Fruit fly (Drosophila melanogaster) whole organism, embryonic: ENCODE data around the gene Nak.
A peak's percentile ranks its signal among the peaks of the same experiment; 100 is the strongest.

Experiments used
- CG10209 ChIP-seq: fragments of 200-800 bp; sonication (Bioruptor generic); optimal IDR thresholded peaks from 3 replicates; lab custom pipeline; 2017; ENCODE audit warnings: missing biosample characterization, mild to moderate bottlenecking, missing genetic modification characterization, missing genetic modification reagents
- CG10321 ChIP-seq: fragments of 200-800 bp; sonication (Bioruptor generic); IDR thresholded peaks from 2 replicates; pipeline ENCODE4 v1.3.6; 2022; ENCODE audit warnings: missing biosample characterization, missing genetic modification characterization
- CG11398 ChIP-seq: fragments of 200-800 bp; sonication (Bioruptor generic); optimal IDR thresholded peaks from 2 replicates; lab custom pipeline; 2016; ENCODE audit warnings: missing biosample characterization, missing genetic modification characterization
- CG11504 ChIP-seq: fragments of 200-800 bp; sonication (Bioruptor generic); optimal IDR thresholded peaks from 3 replicates; lab custom pipeline; 2019; ENCODE audit warnings: missing biosample characterization, mild to moderate bottlenecking, missing genetic modification characterization, moderate library complexity
- CG11695 ChIP-seq: fragments of 200-800 bp; sonication (Bioruptor generic); IDR thresholded peaks from 3 replicates; pipeline ENCODE4 v1.3.6; 2022; ENCODE audit warnings: missing biosample characterization, missing genetic modification characterization
- CG12391 ChIP-seq: fragments of 200-800 bp; sonication (Bioruptor generic); optimal IDR thresholded peaks from 3 replicates; lab custom pipeline; 2018; ENCODE audit warnings: missing biosample characterization, mild to moderate bottlenecking, missing genetic modification characterization, moderate library complexity
- CG12769 ChIP-seq: fragments of 200-800 bp; sonication (Bioruptor generic); optimal IDR thresholded peaks from 2 replicates; lab custom pipeline; 2019; ENCODE audit warnings: missing biosample characterization, mild to moderate bottlenecking, missing genetic modification characterization, moderate library complexity
- CG13296 ChIP-seq: fragments of 200-800 bp; sonication (Bioruptor generic); optimal IDR thresholded peaks from 3 replicates; lab custom pipeline; 2018; ENCODE audit warnings: missing biosample characterization, mild to moderate bottlenecking, missing genetic modification characterization
- CG14441 ChIP-seq: fragments of 200-800 bp; sonication (Bioruptor generic); IDR thresholded peaks from 2 replicates; pipeline ENCODE4 v1.3.6; 2022; ENCODE audit warnings: missing biosample characterization, missing genetic modification characterization
- CG15269 ChIP-seq: fragments of 200-800 bp; sonication (Bioruptor generic); optimal IDR thresholded peaks from 2 replicates; lab custom pipeline; 2018; ENCODE audit warnings: missing biosample characterization, mild to moderate bottlenecking, missing genetic modification characterization, moderate library complexity
- CG15696 ChIP-seq: fragments of 200-800 bp; sonication (Bioruptor generic); optimal IDR thresholded peaks from 2 replicates; lab custom pipeline; 2019; ENCODE audit warnings: missing biosample characterization, mild to moderate bottlenecking, missing genetic modification characterization, moderate library complexity
- CG1603 ChIP-seq: fragments of 200-800 bp; sonication (Bioruptor generic); optimal IDR thresholded peaks from 2 replicates; lab custom pipeline; 2019; ENCODE audit warnings: missing biosample characterization, mild to moderate bottlenecking, missing genetic modification characterization, moderate library complexity
- CG16815 ChIP-seq: fragments of 200-800 bp; sonication (Bioruptor generic); optimal IDR thresholded peaks from 3 replicates; lab custom pipeline; 2017; ENCODE audit warnings: missing biosample characterization, mild to moderate bottlenecking, missing genetic modification characterization
- CG2120 ChIP-seq: fragments of 200-800 bp; sonication (Bioruptor generic); optimal IDR thresholded peaks from 3 replicates; lab custom pipeline; 2016; ENCODE audit warnings: missing biosample characterization, missing genetic modification characterization
- CG30403 ChIP-seq: fragments of 200-800 bp; sonication (Bioruptor generic); optimal IDR thresholded peaks from 3 replicates; lab custom pipeline; 2016; ENCODE audit warnings: missing biosample characterization, missing genetic modification characterization
- CG3065 ChIP-seq: fragments of 200-800 bp; sonication (Bioruptor generic); optimal IDR thresholded peaks from 2 replicates; lab custom pipeline; 2016; ENCODE audit warnings: missing biosample characterization, missing genetic modification characterization
- CG31365 ChIP-seq: fragments of 200-800 bp; sonication (Bioruptor generic); optimal IDR thresholded peaks from 2 replicates; lab custom pipeline; 2018; ENCODE audit warnings: missing biosample characterization, mild to moderate bottlenecking, missing genetic modification characterization
- CG32532 ChIP-seq: fragments of 200-800 bp; sonication (Bioruptor generic); IDR thresholded peaks from 2 replicates; pipeline ENCODE4 v1.3.6; 2022; ENCODE audit warnings: missing biosample characterization, missing genetic modification characterization
- CG34422 ChIP-seq: fragments of 200-800 bp; sonication (Bioruptor generic); IDR thresholded peaks from 3 replicates; pipeline ENCODE4 v1.3.6; 2022; ENCODE audit warnings: missing biosample characterization, missing genetic modification characterization
- CG4424 ChIP-seq: fragments of 200-800 bp; sonication (Bioruptor generic); optimal IDR thresholded peaks from 3 replicates; lab custom pipeline; 2016; ENCODE audit warnings: missing biosample characterization, missing genetic modification characterization
- CG4730 ChIP-seq: fragments of 200-800 bp; sonication (Bioruptor generic); IDR thresholded peaks from 2 replicates; pipeline ENCODE4 v1.3.6; 2022; ENCODE audit warnings: missing biosample characterization, missing genetic modification characterization
- CG8924 ChIP-seq: fragments of 200-800 bp; optimal IDR thresholded peaks from 3 replicates; lab custom pipeline; 2019; ENCODE audit warnings: missing biosample characterization, mild to moderate bottlenecking, missing genetic modification characterization, moderate library complexity
- CG8944 ChIP-seq: fragments of 200-800 bp; sonication (Bioruptor generic); optimal IDR thresholded peaks from 3 replicates; lab custom pipeline; 2016; ENCODE audit warnings: missing biosample characterization, missing genetic modification characterization
- CkIIα-i1 ChIP-seq: fragments of 200-800 bp; sonication (Bioruptor generic); IDR thresholded peaks from 2 replicates; pipeline ENCODE4 v1.3.6; 2022; ENCODE audit warnings: missing biosample characterization, missing genetic modification characterization
- CoRest ChIP-seq: fragments of 200-800 bp; sonication (Bioruptor generic); optimal IDR thresholded peaks from 3 replicates; lab custom pipeline; 2018; ENCODE audit warnings: missing biosample characterization, mild to moderate bottlenecking, missing genetic modification characterization, moderate library complexity
- CrebB ChIP-seq: fragments of 200-800 bp; sonication (Bioruptor generic); optimal IDR thresholded peaks from 3 replicates; lab custom pipeline; 2018; ENCODE audit warnings: missing biosample characterization, mild to moderate bottlenecking, missing genetic modification characterization
- Dref ChIP-seq: fragments of 200-800 bp; sonication (Bioruptor generic); IDR thresholded peaks from 2 replicates; pipeline ENCODE4 v1.3.6; 2022; ENCODE audit warnings: missing biosample characterization, missing genetic modification characterization
- Drgx ChIP-seq: fragments of 200-800 bp; sonication (Bioruptor generic); IDR thresholded peaks from 2 replicates; pipeline ENCODE4 v1.3.6; 2022; ENCODE audit warnings: missing biosample characterization, missing genetic modification characterization
- Elba2 ChIP-seq: fragments of 200-800 bp; sonication (Bioruptor generic); optimal IDR thresholded peaks from 3 replicates; lab custom pipeline; 2016; ENCODE audit warnings: missing biosample characterization, missing genetic modification characterization
- HLH3B ChIP-seq: fragments of 200-800 bp; sonication (Bioruptor generic); IDR thresholded peaks from 2 replicates; pipeline ENCODE4 v1.3.6; 2022; ENCODE audit warnings: missing biosample characterization, missing genetic modification characterization
- HmgD ChIP-seq: fragments of 200-800 bp; sonication (Bioruptor generic); optimal IDR thresholded peaks from 3 replicates; lab custom pipeline; 2016; ENCODE audit warnings: missing biosample characterization, missing genetic modification characterization
- Hr51 ChIP-seq, 2 experiments: fragments of 200-800 bp; sonication (Bioruptor generic); optimal IDR thresholded peaks; 2 replicates in 1 of 2; 3 replicates in 1 of 2; lab custom pipeline; 2016 to 2018; ENCODE audit warnings: missing biosample characterization in 2 of 2, missing genetic modification characterization in 2 of 2, mild to moderate bottlenecking in 1 of 2, moderate library complexity in 1 of 2
- NFAT ChIP-seq: fragments of 200-800 bp; sonication (Bioruptor generic); IDR thresholded peaks from 2 replicates; pipeline ENCODE4 v1.3.6; 2022; ENCODE audit warnings: missing biosample characterization, missing genetic modification characterization
- NK7.1 ChIP-seq: fragments of 200-800 bp; sonication (Bioruptor generic); optimal IDR thresholded peaks from 3 replicates; lab custom pipeline; 2016; ENCODE audit warnings: missing biosample characterization, missing genetic modification characterization
- Nf-YB ChIP-seq: fragments of 200-800 bp; sonication (Bioruptor generic); optimal IDR thresholded peaks from 3 replicates; lab custom pipeline; 2019; ENCODE audit warnings: missing biosample characterization, mild to moderate bottlenecking, missing genetic modification characterization, moderate library complexity
- Rx ChIP-seq: fragments of 200-800 bp; sonication (Bioruptor generic); IDR thresholded peaks from 2 replicates; pipeline ENCODE4 v1.3.6; 2022; ENCODE audit warnings: missing biosample characterization, missing genetic modification characterization
- al ChIP-seq: fragments of 200-800 bp; sonication (Bioruptor generic); IDR thresholded peaks from 2 replicates; pipeline ENCODE4 v1.3.6; 2022; ENCODE audit warnings: missing biosample characterization, missing genetic modification characterization
- ap ChIP-seq: fragments of 200-800 bp; sonication (Bioruptor generic); IDR thresholded peaks from 2 replicates; pipeline ENCODE4 v1.3.6; 2022; ENCODE audit warnings: missing biosample characterization, missing genetic modification characterization
- bcd ChIP-seq: fragments of 200-800 bp; sonication (Bioruptor generic); optimal IDR thresholded peaks from 2 replicates; lab custom pipeline; 2017; ENCODE audit warnings: missing biosample characterization, mild to moderate bottlenecking, missing genetic modification characterization
- bowl ChIP-seq: fragments of 200-800 bp; sonication (Bioruptor generic); IDR thresholded peaks from 2 replicates; pipeline ENCODE4 v1.3.6; 2022; ENCODE audit warnings: missing biosample characterization, missing genetic modification characterization
- chn ChIP-seq: fragments of 200-800 bp; sonication (Bioruptor generic); optimal IDR thresholded peaks from 2 replicates; lab custom pipeline; 2016; ENCODE audit warnings: missing biosample characterization, missing genetic modification characterization
- hkb ChIP-seq, 2 experiments: fragments of 200-800 bp in 1 of 2; fragments of >200 bp in 1 of 2; sonication (Bioruptor generic) in 1 of 2; IDR thresholded peaks in 1 of 2; optimal IDR thresholded peaks in 1 of 2; 2 replicates each; pipeline versions ENCODE4 v1.3.6 to Lab custom; 2017 to 2022; ENCODE audit warnings: missing biosample characterization in 1 of 2, missing genetic modification characterization in 1 of 2
- ken ChIP-seq: fragments of 200-800 bp; sonication (Bioruptor generic); IDR thresholded peaks from 3 replicates; pipeline ENCODE4 v1.3.6; 2022; ENCODE audit warnings: missing biosample characterization, missing genetic modification characterization
- lilli ChIP-seq: fragments of 200-800 bp; sonication (Bioruptor generic); optimal IDR thresholded peaks from 3 replicates; lab custom pipeline; 2016; ENCODE audit warnings: missing biosample characterization, missing genetic modification characterization
- lmd ChIP-seq: fragments of 200-800 bp; sonication (Bioruptor generic); IDR thresholded peaks from 2 replicates; pipeline ENCODE4 v1.3.6; 2022; ENCODE audit warnings: missing biosample characterization, missing genetic modification characterization
- prd ChIP-seq, 3 experiments: fragments of >200 bp in 2 of 3; fragments of 200-800 bp in 1 of 3; sonication (Bioruptor generic) in 1 of 3; optimal IDR thresholded peaks in 2 of 3; IDR thresholded peaks in 1 of 3; 2 replicates in 2 of 3; 3 replicates in 1 of 3; pipeline versions ENCODE4 v1.3.6 to Lab custom; 2017 to 2022; ENCODE audit warnings: missing biosample characterization in 1 of 3, missing genetic modification characterization in 1 of 3
- row ChIP-seq: fragments of 200-800 bp; sonication (Bioruptor generic); IDR thresholded peaks from 3 replicates; pipeline ENCODE4 v1.3.6; 2022; ENCODE audit warnings: missing biosample characterization, missing genetic modification characterization
- sob ChIP-seq: fragments of 200-800 bp; sonication (Bioruptor generic); IDR thresholded peaks from 2 replicates; pipeline ENCODE4 v1.3.6; 2022; ENCODE audit warnings: missing biosample characterization, missing genetic modification characterization
- unpg ChIP-seq: fragments of 200-800 bp; sonication (Bioruptor generic); optimal IDR thresholded peaks from 3 replicates; lab custom pipeline; 2018; ENCODE audit warnings: missing biosample characterization, mild to moderate bottlenecking, missing genetic modification characterization, moderate library complexity
- wek ChIP-seq: fragments of 200-800 bp; sonication (Bioruptor generic); optimal IDR thresholded peaks from 3 replicates; lab custom pipeline; 2018; ENCODE audit warnings: missing biosample characterization, mild to moderate bottlenecking, missing genetic modification characterization, moderate library complexity

The Nak gene

dm6 chr2L:18966844-18967243 is 1.7 kb downstream of the Nak start (continued):
- TF ChIP-seq CoRest (peak; percentile 34), row (GFP tag; lab: Robert Waterston, UW) (peak; percentile 69), sob (peak; percentile 56), CG12391 (tag; lab: Kevin White, UChicago) (peak; percentile 47), Elba2 (no peak), CG15696 (tag; lab: Kevin White, UChicago) (peak; percentile 16), ken (GFP tag; lab: Robert Waterston, UW) (0 out of 3 replicates have a peak, but pooled peaks have one; percentile 14), prd (optimal IDR thresholded peaks at IDR 0.05; lab: Kevin White, UChicago) (no peak), prd (GFP tag; IDR thresholded peaks at IDR 0.05; lab: Robert Waterston, UW) (peak; percentile 48; the same call in 2 of the 3 replicates), Drgx (GFP tag; lab: Robert Waterston, UW) (peak; percentile 55; the same call in 1 of the 2 replicates), chn (GFP tag; lab: Kevin White, UChicago) (no peak), CG12769 (tag; lab: Kevin White, UChicago) (no peak), CG14441 (GFP tag; lab: Robert Waterston, UW) (peak; percentile 46; the same call in 1 of the 2 replicates), CG1603 (tag; lab: Kevin White, UChicago) (no peak), NFAT (GFP tag; lab: Robert Waterston, UW) (0 out of 2 replicates have a peak, but pooled peaks have one; percentile 37), CG8944 (no peak), Dref (no peak), lilli (GFP tag; lab: Kevin White, UChicago) (peak; percentile 5), HLH3B (GFP tag; lab: Robert Waterston, UW) (no peak), CG11504 (tag; lab: Kevin White, UChicago) (peak; percentile 36), CG4424 (GFP tag; lab: Kevin White, UChicago) (peak; percentile 3), CG15269 (tag; lab: Kevin White, UChicago) (peak; percentile 65), CG11398 (GFP tag; lab: Kevin White, UChicago) (no peak), CG3065 (no peak), CG34422 (GFP tag; lab: Robert Waterston, UW) (peak; percentile 19; the same call in 1 of the 3 replicates), CG10321 (no peak), CG4730 (GFP tag; lab: Robert Waterston, UW) (0 out of 2 replicates have a peak, but pooled peaks have one; percentile 14), unpg (GFP tag; lab: Kevin White, UChicago) (peak; percentile 26), CG16815 (GFP tag; lab: Kevin White, UChicago) (no peak), HmgD (GFP tag; lab: Kevin White, UChicago) (no peak), CG32532 (GFP tag; lab: Robert Waterston, UW) (peak; percentile 79), Nf-YB (GFP tag; lab: Kevin White, UChicago) (no peak), NK7.1 (GFP tag; lab: Kevin White, UChicago) (no peak), CrebB (no peak), bcd (peak; percentile 29), CG10209 (GFP tag; lab: Kevin White, UChicago) (peak; percentile 39), CG11695 (GFP tag; lab: Robert Waterston, UW) (peak; percentile 68), Rx (no peak), CG30403 (peak; percentile 3), wek (GFP tag; lab: Kevin White, UChicago) (no peak), lmd (peak; percentile 48; the same call in 1 of the 2 replicates), hkb (optimal IDR thresholded peaks at IDR 0.05; lab: Kevin White, UChicago) (no peak), hkb (GFP tag; IDR thresholded peaks at IDR 0.05; lab: Robert Waterston, UW) (peak; percentile 48; the same call in 1 of the 2 replicates), Hr51 (GFP tag; optimal IDR thresholded peaks at IDR 0.05; lab: Kevin White, UChicago) (peak in 1 of 2 experiments; percentile 47), CG13296 (peak; percentile 65), bowl (no peak), CkIIα-i1 (GFP tag; lab: Robert Waterston, UW) (no peak), CG31365 (no peak), ap (no peak), CG8924 (tag; lab: Kevin White, UChicago) (no peak), CG2120 (GFP tag; lab: Kevin White, UChicago) (no peak), al (GFP tag; lab: Robert Waterston, UW) (peak; percentile 49; the same call in 1 of the 2 replicates)
